Fruit fly (Drosophila melanogaster) whole organism, wandering third instar larva: ENCODE data around the gene Orc2.

Experiments used
- Mio ChIP-seq: sonication (Bioruptor generic); optimal IDR thresholded peaks from 2 replicates; lab custom pipeline; 2016; ENCODE audit warnings: missing biosample characterization, missing genetic modification characterization
- sage ChIP-seq: fragments of 200-800 bp; sonication (Bioruptor generic); optimal IDR thresholded peaks from 2 replicates; lab custom pipeline; 2016; ENCODE audit warnings: missing biosample characterization, mild to moderate bottlenecking, missing genetic modification characterization

The Orc2 gene

dm6 chr3R:14014580-14014979 is 49.9 kb downstream of the Orc2 start:
- TF ChIP-seq sage (GFP tag; lab: Kevin White, UChicago) (no peak), Mio (GFP tag; lab: Kevin White, UChicago) (no peak)
